Fruit fly (Drosophila melanogaster): ENCODE measurements around the gene Gpdh1.

DNA sequence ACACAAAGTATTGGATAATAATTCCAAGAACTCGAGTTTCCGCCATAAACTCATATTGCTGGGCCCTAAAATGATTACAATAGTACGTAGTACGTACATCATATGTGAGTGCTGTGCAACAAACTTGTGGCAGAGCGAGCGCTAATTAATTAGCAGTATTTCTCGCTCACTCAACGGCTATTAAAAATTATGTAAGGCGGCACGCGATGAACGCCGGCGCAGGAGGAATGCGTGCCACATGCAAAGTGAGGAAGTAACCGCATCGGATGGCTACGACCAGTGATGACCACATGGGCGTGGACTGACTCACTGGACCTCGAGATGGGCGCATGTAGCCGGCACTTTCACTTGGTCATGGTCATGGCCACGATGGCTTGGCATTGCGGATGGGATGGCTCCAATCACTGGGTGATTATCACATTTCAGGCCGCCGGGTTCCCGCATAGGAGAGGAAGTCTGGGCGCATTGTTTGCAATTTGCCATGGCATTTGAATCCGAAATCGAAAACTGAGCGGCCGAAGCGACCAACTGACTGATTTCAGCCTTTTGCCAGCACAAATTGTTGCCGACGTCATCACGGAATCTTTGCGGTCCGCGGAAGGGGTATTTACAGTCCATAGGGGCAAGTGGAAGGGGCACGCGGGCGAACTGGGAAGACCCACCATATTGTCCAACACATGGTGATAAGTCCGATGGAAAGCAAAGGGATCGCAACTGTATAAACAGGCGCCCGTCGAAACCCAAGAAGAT lies 17.9 kb downstream of the Gpdh1 start:
- TF ChIP-seq h (optimal IDR thresholded peaks at IDR 0.05) (no peak), psq (optimal IDR thresholded peaks at IDR 0.05) (no peak), ttk (optimal IDR thresholded peaks at IDR 0.05) (no peak), Sin3A (optimal IDR thresholded peaks at IDR 0.05) (no peak), insv (optimal IDR thresholded peaks at IDR 0.05) (no peak), Myc (optimal IDR thresholded peaks at IDR 0.05) (no peak)
